Worm (Caenorhabditis elegans): ENCODE measurements around the gene fbxa-31.

DNA sequence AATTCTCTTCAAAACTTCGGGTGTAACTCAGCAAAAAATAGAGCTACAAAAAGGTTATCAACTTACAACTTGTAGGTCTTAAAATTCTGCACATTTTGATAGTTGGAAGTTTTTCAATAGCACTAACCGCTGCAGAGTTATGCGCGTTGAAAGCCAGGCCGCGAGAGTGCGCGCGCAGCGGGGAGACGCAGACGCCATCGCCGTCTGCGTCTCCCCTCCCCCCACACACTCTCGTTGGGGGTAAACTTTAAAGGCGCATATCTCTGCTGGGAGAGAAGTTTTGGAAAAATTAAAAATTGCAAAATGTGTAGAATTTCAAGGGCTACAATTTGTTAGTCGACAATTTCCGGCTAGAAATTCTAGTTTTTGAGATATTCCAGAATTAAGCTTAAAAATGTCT lies 41.7 kb downstream of the fbxa-31 start:
- no peak for TF ChIP-seq unc-62 (GFP tag; optimal IDR thresholded peaks at IDR 0.05)
- TF ChIP-seq ham-2 (GFP tag; optimal IDR thresholded peaks at IDR 0.05) = no peak
- TF ChIP-seq sem-2 (GFP tag; optimal IDR thresholded peaks at IDR 0.05) = no peak
- TF ChIP-seq mep-1 (tag; optimal IDR thresholded peaks at IDR 0.05) = no peak
- no peak for TF ChIP-seq ztf-11 (tag; optimal IDR thresholded peaks at IDR 0.05)
- TF ChIP-seq lsy-2 (tag; optimal IDR thresholded peaks at IDR 0.05) = no peak
- no peak for TF ChIP-seq pha-4 (tag; optimal IDR thresholded peaks at IDR 0.05)
- no peak for TF ChIP-seq lin-13 (tag; optimal IDR thresholded peaks at IDR 0.05)
- no peak for TF ChIP-seq nhr-237 (tag; optimal IDR thresholded peaks at IDR 0.05)
- no peak for TF ChIP-seq mab-5 (tag; optimal IDR thresholded peaks at IDR 0.05)
- TF ChIP-seq blmp-1 (tag; optimal IDR thresholded peaks at IDR 0.05) = no peak
- no peak for TF ChIP-seq snpc-4 (tag; optimal IDR thresholded peaks at IDR 0.05)
